Fruit fly (Drosophila melanogaster) S2 (cell line): ENCODE measurements around the gene ND-B14.5A.

Experiments
- CG8478 ChIP-seq: fragments of >200 bp; optimal IDR thresholded peaks from 2 replicates; lab custom pipeline; 2018
- CTCF ChIP-seq, 2 experiments: fragments of >200 bp; optimal IDR thresholded peaks; 2 replicates each; lab custom pipeline; 2018

DNA sequence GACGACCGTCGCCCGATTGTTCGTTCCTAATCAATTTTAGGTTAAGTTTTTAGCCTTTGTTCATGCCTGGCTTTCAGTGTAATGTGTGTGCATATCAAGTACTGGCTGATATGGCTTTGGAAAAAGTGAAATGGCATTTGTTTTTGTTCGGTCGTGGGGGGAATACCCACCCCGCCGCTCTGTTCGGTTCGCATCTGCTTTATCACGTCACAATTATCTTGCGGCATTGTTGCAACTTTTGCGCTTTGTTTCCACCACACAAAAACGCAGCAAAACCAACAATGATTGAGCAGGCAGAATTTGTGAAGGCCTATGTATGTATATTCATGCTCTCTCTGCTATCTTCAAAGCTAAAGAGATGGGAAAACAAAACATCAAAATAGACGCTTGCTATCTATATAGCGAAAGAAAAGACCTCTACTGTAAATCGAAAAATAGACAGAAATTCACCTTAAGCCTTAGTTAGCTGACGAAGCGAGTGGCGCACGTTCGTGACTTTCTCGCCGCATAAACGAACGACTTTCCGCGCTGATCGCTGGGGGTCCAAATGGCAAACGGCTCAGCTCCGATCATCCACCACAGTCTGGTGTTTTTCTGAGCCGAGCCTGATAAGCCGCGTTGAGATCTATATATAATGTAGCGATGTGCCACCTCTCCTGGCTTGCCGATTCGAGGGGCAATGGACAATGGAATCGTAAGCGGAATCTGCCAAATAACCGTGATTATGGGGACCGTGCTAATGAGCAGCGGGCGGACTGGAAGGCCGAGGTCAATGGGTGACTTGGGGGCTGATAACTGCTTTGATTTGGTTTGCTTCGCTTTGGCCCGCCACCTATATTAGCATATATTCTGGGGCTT is 25.3 kb downstream of the ND-B14.5A start:
- TF ChIP-seq CTCF (optimal IDR thresholded peaks at IDR 0.05; lab: Kevin White, UChicago) (no peak), CG8478 (lab: Kevin White, UChicago) (no peak)
